Worm (Caenorhabditis elegans): ENCODE results near the gene Y52E8A.1.
A peak's percentile ranks its signal among the peaks of the same experiment; 100 is the strongest.

Y52E8A.1 gene

ce11 chrII:4321766-4322165 lies at the start of gene Y52E8A.1:
Gene Y52E8A.1, plus strand, starts transcription at chrII:4322066.
- TF ChIP-seq gmeb-2 (tag; optimal IDR thresholded peaks at IDR 0.05) (no peak), F13H6.1 (tag; optimal IDR thresholded peaks at IDR 0.05) (no peak), hlh-13 (GFP tag; optimal IDR thresholded peaks at IDR 0.05) (no peak), ceh-34 (tag; optimal IDR thresholded peaks at IDR 0.05) (no peak), ama-1 (optimal IDR thresholded peaks at IDR 0.05) (no peak)

- no peak for TF ChIP-seq ref-2 (tag; optimal IDR thresholded peaks at IDR 0.05)
- no peak for TF ChIP-seq pqm-1 (tag; optimal IDR thresholded peaks at IDR 0.05)
- no peak for TF ChIP-seq fkh-10 (GFP tag; optimal IDR thresholded peaks at IDR 0.05)
- no peak for TF ChIP-seq unc-86 (tag; optimal IDR thresholded peaks at IDR 0.05)
- no peak for TF ChIP-seq unc-55 (GFP tag; optimal IDR thresholded peaks at IDR 0.05)
- TF ChIP-seq C08G9.2 (tag; optimal IDR thresholded peaks at IDR 0.05), result no peak
- no peak for TF ChIP-seq ceh-48 (tag; optimal IDR thresholded peaks at IDR 0.05)
- TF ChIP-seq ceh-22 (tag; optimal IDR thresholded peaks at IDR 0.05), result no peak
- TF ChIP-seq ceh-9 (tag; optimal IDR thresholded peaks at IDR 0.05), result no peak
Observed at ce11 chrII:4275637-4276252, 46.1 kb upstream of the Y52E8A.1 start, which contains the start of gene npr-42. Gene npr-42, plus strand, starts transcription at chrII:4276202.

ce11 chrII:4276924-4277323 lies 44.9 kb upstream of the Y52E8A.1 start:
- TF ChIP-seq unc-42 (tag; optimal IDR thresholded peaks at IDR 0.05) (peak; percentile 41), ceh-6 (GFP tag; optimal IDR thresholded peaks at IDR 0.05) (no peak), sdc-2 (tag; optimal IDR thresholded peaks at IDR 0.05) (no peak)

ce11 chrII:4277639-4278038 lies 44.2 kb upstream of the Y52E8A.1 start:
- TF ChIP-seq ceh-18 (tag; optimal IDR thresholded peaks at IDR 0.05) (no peak), dve-1 (tag; optimal IDR thresholded peaks at IDR 0.05) (peak; percentile 80)

- TF ChIP-seq sdc-2 (tag; optimal IDR thresholded peaks at IDR 0.05) (no peak), ceh-19 (GFP tag; optimal IDR thresholded peaks at IDR 0.05) (no peak), fkh-6 (tag; optimal IDR thresholded peaks at IDR 0.05) (no peak), T23F11.4 (GFP tag; optimal IDR thresholded peaks at IDR 0.05) (no peak), nhr-11 (tag; optimal IDR thresholded peaks at IDR 0.05) (no peak), sox-2 (GFP tag; IDR thresholded peaks at IDR 0.05) (no peak), C08G9.2 (tag; optimal IDR thresholded peaks at IDR 0.05) (no peak), pat-9 (tag; optimal IDR thresholded peaks at IDR 0.05) (no peak), hlh-13 (GFP tag; optimal IDR thresholded peaks at IDR 0.05) (no peak), che-1 (tag; optimal IDR thresholded peaks at IDR 0.05) (no peak), ceh-24 (tag; optimal IDR thresholded peaks at IDR 0.05) (no peak), lin-11 (tag; optimal IDR thresholded peaks at IDR 0.05) (no peak), pag-3 (tag; optimal IDR thresholded peaks at IDR 0.05; ENCODE audit: borderline replicate concordance) (no peak), odd-2 (tag; optimal IDR thresholded peaks at IDR 0.05) (no peak), ceh-34 (tag; optimal IDR thresholded peaks at IDR 0.05) (no peak), C38D4.7 (GFP tag; optimal IDR thresholded peaks at IDR 0.05) (no peak)
Observed at ce11 chrII:4281743-4282142, 40.1 kb upstream of the Y52E8A.1 start, which contains the start of gene C01F1.5. Gene C01F1.5, minus strand, starts transcription at chrII:4281845.

All from whole organism, late embryonic.